Worm (Caenorhabditis elegans) whole organism, young adult: Measurements from ENCODE around the gene Y55F3BL.6.

Experiments
- B0336.3 ChIP-seq: fragments of 200-800 bp; sonication (Bioruptor generic); IDR thresholded peaks from 2 replicates; pipeline ENCODE4 v1.3.6; 2022; ENCODE audit warnings: missing genetic modification characterization, missing compliant biosample characterization
- D2030.7 ChIP-seq: fragments of 200-800 bp; sonication (Bioruptor generic); IDR thresholded peaks from 2 replicates; pipeline ENCODE4 v1.3.6; 2022; ENCODE audit warnings: missing genetic modification reagents, missing genetic modification characterization, missing compliant biosample characterization
- F10E7.11 ChIP-seq: sonication (generic microtip); optimal IDR thresholded peaks from 2 replicates; lab custom pipeline; 2017; ENCODE audit warnings: mild to moderate bottlenecking, missing genetic modification characterization, moderate library complexity, missing compliant biosample characterization
- F39B2.1 ChIP-seq: fragments of 200-800 bp; sonication (Bioruptor generic); IDR thresholded peaks from 2 replicates; pipeline ENCODE4 v1.3.6; 2022; ENCODE audit warnings: missing genetic modification reagents, missing genetic modification characterization, missing compliant biosample characterization
- F52B5.7 ChIP-seq: sonication (generic microtip); optimal IDR thresholded peaks from 2 replicates; lab custom pipeline; 2016; ENCODE audit warnings: mild to moderate bottlenecking, missing genetic modification characterization, missing compliant biosample characterization
- F55B11.4 ChIP-seq: sonication (generic microtip); optimal IDR thresholded peaks from 2 replicates; lab custom pipeline; 2016; ENCODE audit warnings: missing compliant biosample characterization, missing genetic modification characterization, borderline replicate concordance; ENCODE audit not compliant: insufficient read depth
- F57A8.1 ChIP-seq: fragments of 200-800 bp; sonication (Bioruptor generic); optimal IDR thresholded peaks from 2 replicates; lab custom pipeline; 2018; ENCODE audit warnings: mild to moderate bottlenecking, missing genetic modification characterization, moderate library complexity, missing compliant biosample characterization
- K11D2.4 ChIP-seq: fragments of 200-800 bp; sonication (Bioruptor generic); IDR thresholded peaks from 2 replicates; pipeline ENCODE4 v1.3.6; 2022; ENCODE audit warnings: missing genetic modification reagents, missing genetic modification characterization, missing compliant biosample characterization
- T07F8.4 ChIP-seq: sonication (generic microtip); optimal IDR thresholded peaks from 2 replicates; lab custom pipeline; 2016; ENCODE audit warnings: mild to moderate bottlenecking, missing genetic modification characterization, moderate library complexity, missing compliant biosample characterization
- Y53G8AR.9 ChIP-seq: fragments of 200-800 bp; sonication (Bioruptor generic); conservative IDR thresholded peaks from 2 replicates; pipeline ENCODE4 v1.3.6; 2022; ENCODE audit warnings: missing genetic modification reagents, missing genetic modification characterization, missing compliant biosample characterization
- Y67H2A.10 ChIP-seq: fragments of 200-800 bp; sonication (Bioruptor generic); conservative IDR thresholded peaks from 2 replicates; pipeline ENCODE4 v1.3.6; 2022; ENCODE audit warnings: missing genetic modification reagents, missing genetic modification characterization, missing compliant biosample characterization
- Y95B8A.8 ChIP-seq: fragments of 200-800 bp; sonication (Bioruptor generic); IDR thresholded peaks from 2 replicates; pipeline ENCODE4 v1.3.6; 2022; ENCODE audit warnings: missing genetic modification reagents, missing genetic modification characterization, missing compliant biosample characterization
- attf-3 ChIP-seq: fragments of 200-800 bp; sonication (Bioruptor generic); conservative IDR thresholded peaks from 2 replicates; pipeline ENCODE4 v1.3.6; 2022; ENCODE audit warnings: missing genetic modification reagents, missing genetic modification characterization, missing compliant biosample characterization
- attf-5 ChIP-seq: fragments of 200-800 bp; sonication (Bioruptor generic); optimal IDR thresholded peaks from 2 replicates; lab custom pipeline; 2018; ENCODE audit warnings: mild to moderate bottlenecking, missing genetic modification characterization, missing compliant biosample characterization
- bed-1 ChIP-seq: fragments of 200-800 bp; sonication (Bioruptor generic); IDR thresholded peaks from 2 replicates; pipeline ENCODE4 v1.3.6; 2022; ENCODE audit warnings: missing genetic modification reagents, missing genetic modification characterization, missing compliant biosample characterization
- cebp-1 ChIP-seq, 2 experiments: fragments of 200-800 bp in 1 of 2; sonication (Bioruptor generic) in 1 of 2; sonication (generic microtip) in 1 of 2; IDR thresholded peaks in 1 of 2; optimal IDR thresholded peaks in 1 of 2; 2 replicates each; pipeline versions ENCODE4 v1.3.6 to Lab custom; 2017 to 2022; ENCODE audit warnings: missing compliant biosample characterization in 2 of 2, missing genetic modification characterization in 2 of 2, mild to moderate bottlenecking in 1 of 2, missing genetic modification reagents in 1 of 2, moderate library complexity in 1 of 2
- cebp-2 ChIP-seq: fragments of 200-800 bp; sonication (Bioruptor generic); IDR thresholded peaks from 2 replicates; pipeline ENCODE4 v1.3.6; 2022; ENCODE audit warnings: missing genetic modification characterization, missing compliant biosample characterization
- ceh-100 ChIP-seq: fragments of 200-800 bp; sonication (Bioruptor generic); IDR thresholded peaks from 2 replicates; pipeline ENCODE4 v1.3.6; 2022; ENCODE audit warnings: missing genetic modification reagents, missing genetic modification characterization, missing compliant biosample characterization
- ceh-40 ChIP-seq: fragments of 200-800 bp; sonication (Bioruptor generic); IDR thresholded peaks from 2 replicates; pipeline ENCODE4 v1.3.6; 2022; ENCODE audit warnings: missing genetic modification characterization, missing compliant biosample characterization
- chd-7 ChIP-seq: sonication (generic microtip); optimal IDR thresholded peaks from 2 replicates; lab custom pipeline; 2016; ENCODE audit warnings: mild to moderate bottlenecking, missing genetic modification characterization, moderate library complexity, missing compliant biosample characterization
- dox-1 ChIP-seq: fragments of 200-800 bp; sonication (Bioruptor generic); IDR thresholded peaks from 2 replicates; pipeline ENCODE4 v1.3.6; 2022; ENCODE audit warnings: missing genetic modification reagents, missing genetic modification characterization, missing compliant biosample characterization
- dpl-1 ChIP-seq: fragments of 150-350 bp; optimal IDR thresholded peaks from 2 replicates; lab custom pipeline; 2014; ENCODE audit warnings: missing biosample characterization, missing genetic modification reagents, missing genetic modification characterization
- efl-1 ChIP-seq: fragments of 150-350 bp; optimal IDR thresholded peaks from 2 replicates; lab custom pipeline; 2014; ENCODE audit warnings: missing biosample characterization, missing genetic modification reagents, missing genetic modification characterization
- ekl-4 ChIP-seq: fragments of 200-800 bp; sonication (Bioruptor generic); IDR thresholded peaks from 2 replicates; pipeline ENCODE4 v1.3.6; 2022; ENCODE audit warnings: missing genetic modification reagents, missing genetic modification characterization, missing compliant biosample characterization
- ets-4 ChIP-seq: fragments of 200-800 bp; sonication (Bioruptor generic); optimal IDR thresholded peaks from 2 replicates; lab custom pipeline; 2018; ENCODE audit warnings: mild to moderate bottlenecking, missing genetic modification characterization, missing compliant biosample characterization
- him-1 ChIP-seq: sonication (generic microtip); optimal IDR thresholded peaks from 2 replicates; lab custom pipeline; 2016; ENCODE audit warnings: missing genotype, missing genetic modification reagents, missing genetic modification characterization, missing compliant biosample characterization
- hlh-12 ChIP-seq: sonication (generic microtip); optimal IDR thresholded peaks from 2 replicates; lab custom pipeline; 2016; ENCODE audit warnings: missing genetic modification characterization, missing compliant biosample characterization
- hlh-26 ChIP-seq: fragments of 200-800 bp; sonication (Bioruptor generic); conservative IDR thresholded peaks from 2 replicates; pipeline ENCODE4 v1.3.6; 2022; ENCODE audit warnings: missing genetic modification reagents, missing genetic modification characterization, missing compliant biosample characterization
- hmg-1.2 ChIP-seq: fragments of 200-800 bp; sonication (Bioruptor generic); IDR thresholded peaks from 2 replicates; pipeline ENCODE4 v1.3.6; 2022; ENCODE audit warnings: missing genetic modification reagents, missing genetic modification characterization, missing compliant biosample characterization
- hsf-1 ChIP-seq: fragments of 200-800 bp; sonication (Bioruptor generic); IDR thresholded peaks from 2 replicates; pipeline ENCODE4 v1.3.6; 2022; ENCODE audit warnings: missing genetic modification reagents, missing genetic modification characterization, missing compliant biosample characterization
- lag-1 ChIP-seq: fragments of 200-800 bp; sonication (Bioruptor generic); IDR thresholded peaks from 2 replicates; pipeline ENCODE4 v1.3.6; 2022; ENCODE audit warnings: missing genetic modification reagents, missing genetic modification characterization, missing compliant biosample characterization
- lin-35 ChIP-seq, 3 experiments: fragments of 150-350 bp in 2 of 3; sonication (generic microtip) in 1 of 3; optimal IDR thresholded peaks; 2 replicates each; lab custom pipeline; 2014 to 2018; ENCODE audit warnings: missing biosample characterization in 3 of 3, missing genetic modification characterization in 3 of 3, missing genetic modification reagents in 3 of 3
- madf-10 ChIP-seq: sonication (generic microtip); optimal IDR thresholded peaks from 2 replicates; lab custom pipeline; 2016; ENCODE audit warnings: mild to moderate bottlenecking, missing genetic modification characterization, missing compliant biosample characterization
- madf-8 ChIP-seq: fragments of 200-800 bp; sonication (Bioruptor generic); conservative IDR thresholded peaks from 2 replicates; pipeline ENCODE4 v1.3.6; 2022; ENCODE audit warnings: missing genetic modification reagents, missing genetic modification characterization, missing compliant biosample characterization
- nfya-2 ChIP-seq: fragments of 200-800 bp; sonication (Bioruptor generic); IDR thresholded peaks from 2 replicates; pipeline ENCODE4 v1.3.6; 2022; ENCODE audit warnings: missing genetic modification reagents, missing genetic modification characterization, missing compliant biosample characterization
- nfyb-1 ChIP-seq: fragments of 200-800 bp; sonication (Bioruptor generic); IDR thresholded peaks from 2 replicates; pipeline ENCODE4 v1.3.6; 2022; ENCODE audit warnings: missing genetic modification reagents, missing genetic modification characterization, missing compliant biosample characterization
- nhr-179 ChIP-seq: sonication (generic microtip); optimal IDR thresholded peaks from 2 replicates; lab custom pipeline; 2016; ENCODE audit warnings: mild to moderate bottlenecking, missing genetic modification characterization, missing compliant biosample characterization
- pbrm-1 ChIP-seq: fragments of 200-800 bp; sonication (Bioruptor generic); IDR thresholded peaks from 2 replicates; pipeline ENCODE4 v1.3.6; 2022; ENCODE audit warnings: missing genetic modification reagents, missing genetic modification characterization, missing compliant biosample characterization
- rcor-1 ChIP-seq: fragments of 200-800 bp; sonication (Bioruptor generic); IDR thresholded peaks from 2 replicates; pipeline ENCODE4 v1.3.6; 2022; ENCODE audit warnings: missing genetic modification reagents, missing genetic modification characterization, missing compliant biosample characterization
- snpc-4 ChIP-seq, 5 experiments: fragments of 150-350 bp in 1 of 5; sonication (generic microtip) in 4 of 5; optimal IDR thresholded peaks; 2 replicates each; lab custom pipeline; 2014 to 2018; ENCODE audit warnings: missing genetic modification characterization in 5 of 5, missing biosample characterization in 3 of 5, antibody characterized with exemption in 2 of 5, mild to moderate bottlenecking in 2 of 5, missing compliant biosample characterization in 2 of 5, missing genotype in 2 of 5, moderate library complexity in 2 of 5, missing genetic modification reagents in 1 of 5
- somi-1 ChIP-seq: fragments of 200-800 bp; sonication (Bioruptor generic); optimal IDR thresholded peaks from 2 replicates; lab custom pipeline; 2018; ENCODE audit warnings: mild to moderate bottlenecking, missing genetic modification characterization, missing compliant biosample characterization
- tlf-1 ChIP-seq: fragments of 200-800 bp; sonication (Bioruptor generic); optimal IDR thresholded peaks from 2 replicates; lab custom pipeline; 2018; ENCODE audit warnings: mild to moderate bottlenecking, missing genetic modification characterization, missing compliant biosample characterization
- xnd-1 ChIP-seq: sonication (generic microtip); optimal IDR thresholded peaks from 2 replicates; lab custom pipeline; 2016; ENCODE audit warnings: missing genotype, missing genetic modification reagents, missing genetic modification characterization, missing compliant biosample characterization
- zim-3 ChIP-seq: sonication (generic microtip); optimal IDR thresholded peaks from 2 replicates; lab custom pipeline; 2017; ENCODE audit warnings: mild to moderate bottlenecking, missing genetic modification characterization, moderate library complexity, missing compliant biosample characterization
- ztf-26 ChIP-seq: sonication (generic microtip); optimal IDR thresholded peaks from 2 replicates; lab custom pipeline; 2017; ENCODE audit warnings: missing genetic modification characterization, missing compliant biosample characterization
- ztf-6 ChIP-seq: fragments of 200-800 bp; sonication (Bioruptor generic); IDR thresholded peaks from 2 replicates; pipeline ENCODE4 v1.3.6; 2022; ENCODE audit warnings: missing genetic modification reagents, missing genetic modification characterization, missing compliant biosample characterization

Y55F3BL.6 gene

ce11 chrIV:854357-855269 is 47.7 kb upstream of the Y55F3BL.6 start, which contains the start of the genes lem-4 and Y55F3BR.11:
TSS of gene lem-4 (minus strand) at chrIV:854780.
TSS of gene Y55F3BR.11 (plus strand) at chrIV:855219.
- TF ChIP-seq attf-5 (GFP tag; lab: Kevin White, UChicago) = peak; percentile 34
- no peak for TF ChIP-seq Y67H2A.10
- no peak for TF ChIP-seq hsf-1
- no peak for TF ChIP-seq tlf-1 (GFP tag; lab: Kevin White, UChicago)
- peak; percentile 41 for TF ChIP-seq dpl-1 (GFP tag; lab: Kevin White, UChicago)
- TF ChIP-seq hmg-1.2 (GFP tag; lab: Robert Waterston, UW) = peak; percentile 100
- no peak for TF ChIP-seq F10E7.11 (tag; lab: Kevin White, UChicago)
- TF ChIP-seq Y95B8A.8 (GFP tag; lab: Robert Waterston, UW) = no peak
- no peak for TF ChIP-seq xnd-1 (tag; lab: Kevin White, UChicago)
- TF ChIP-seq ets-4 (GFP tag; lab: Kevin White, UChicago) = no peak
- TF ChIP-seq cebp-1 (GFP tag; IDR thresholded peaks at IDR 0.05; lab: Robert Waterston, UW) = peak; percentile 75
- peak; percentile 96 for TF ChIP-seq cebp-1 (tag; optimal IDR thresholded peaks at IDR 0.05; lab: Kevin White, UChicago)
- TF ChIP-seq T07F8.4 (tag; lab: Kevin White, UChicago) = no peak
- TF ChIP-seq him-1 = no peak
- no peak for TF ChIP-seq somi-1
- TF ChIP-seq pbrm-1 (GFP tag; lab: Robert Waterston, UW) = no peak
- no peak; the same call in 1 of the 2 replicates for TF ChIP-seq rcor-1
- no peak for TF ChIP-seq ztf-26
- TF ChIP-seq zim-3 (tag; lab: Kevin White, UChicago) = no peak
- no peak for TF ChIP-seq F52B5.7 (tag; lab: Kevin White, UChicago)
- TF ChIP-seq snpc-4 (GFP tag; optimal IDR thresholded peaks at IDR 0.05; lab: Kevin White, UChicago) = no peak
- TF ChIP-seq snpc-4 (tag; optimal IDR thresholded peaks at IDR 0.05; lab: Kevin White, UChicago) = peak in 2 of 4 experiments; percentile 31 to 39
- no peak for TF ChIP-seq nfya-2 (GFP tag; lab: Robert Waterston, UW)
- TF ChIP-seq madf-8 (GFP tag; lab: Robert Waterston, UW) = no peak
- peak; percentile 32; the same call in 1 of the 2 replicates for TF ChIP-seq dox-1 (GFP tag; lab: Robert Waterston, UW)
- TF ChIP-seq ztf-6 = no peak
- no peak for TF ChIP-seq B0336.3 (GFP tag; lab: Robert Waterston, UW)
- no peak for TF ChIP-seq hlh-26 (GFP tag; lab: Robert Waterston, UW)
- no peak for TF ChIP-seq chd-7 (tag; lab: Kevin White, UChicago)
- TF ChIP-seq ceh-40 (GFP tag; lab: Robert Waterston, UW) = no peak
- no peak for TF ChIP-seq F55B11.4
- TF ChIP-seq nhr-179 = no peak
- no peak for TF ChIP-seq Y53G8AR.9 (GFP tag; lab: Robert Waterston, UW)
- TF ChIP-seq madf-10 (tag; lab: Kevin White, UChicago) = no peak
- no peak for TF ChIP-seq F57A8.1 (GFP tag; lab: Kevin White, UChicago)
- TF ChIP-seq nfyb-1 (GFP tag; lab: Robert Waterston, UW) = no peak
- no peak for TF ChIP-seq ekl-4 (GFP tag; lab: Robert Waterston, UW)
- TF ChIP-seq efl-1 (GFP tag; lab: Kevin White, UChicago) = peak; percentile 33
- TF ChIP-seq attf-3 (GFP tag; lab: Robert Waterston, UW) = peak; percentile 98
- TF ChIP-seq bed-1 (GFP tag; lab: Robert Waterston, UW) = no peak
- TF ChIP-seq D2030.7 (GFP tag; lab: Robert Waterston, UW) = peak; percentile 35; the same call in 1 of the 2 replicates
- peak in 1 of 3 experiments; percentile 65 for TF ChIP-seq lin-35 (GFP tag; optimal IDR thresholded peaks at IDR 0.05; lab: Kevin White, UChicago)
- no peak for TF ChIP-seq F39B2.1 (GFP tag; lab: Robert Waterston, UW)
- no peak for TF ChIP-seq lag-1
- no peak for TF ChIP-seq K11D2.4 (GFP tag; lab: Robert Waterston, UW)
- no peak for TF ChIP-seq hlh-12 (tag; lab: Kevin White, UChicago)
- TF ChIP-seq cebp-2 (GFP tag; lab: Robert Waterston, UW) = no peak
- no peak for TF ChIP-seq ceh-100
